Worm (Caenorhabditis elegans): ENCODE data around the gene W03F9.11.

- TF ChIP-seq gei-17 (GFP tag; optimal IDR thresholded peaks at IDR 0.05), result no peak
- TF ChIP-seq nhr-179 (tag; optimal IDR thresholded peaks at IDR 0.05), result no peak
- TF ChIP-seq ceh-40 (GFP tag; IDR thresholded peaks at IDR 0.05), result no peak
- no peak for TF ChIP-seq snpc-4 (GFP tag; optimal IDR thresholded peaks at IDR 0.05)
- no peak for TF ChIP-seq snpc-4 (tag; optimal IDR thresholded peaks at IDR 0.05)
Measured at ce11 chrV:127882-128281, 13.3 kb downstream of the W03F9.11 start, which contains the start of the genes W03F9.2 and sftb-2.
